Fruit fly (Drosophila melanogaster) whole organism, wandering third instar larva: ENCODE data around the gene CG7368.

Source experiments
- Abd-B ChIP-seq: fragments of >200 bp; optimal IDR thresholded peaks from 2 replicates; lab custom pipeline; 2017; ENCODE audit warnings: missing biosample characterization, missing genetic modification characterization
- CG32264 ChIP-seq: fragments of 200-800 bp; sonication (Bioruptor generic); optimal IDR thresholded peaks from 2 replicates; lab custom pipeline; 2016; ENCODE audit warnings: missing biosample characterization, missing genetic modification characterization
- CrebA ChIP-seq: fragments of 200-800 bp; sonication (Bioruptor generic); optimal IDR thresholded peaks from 2 replicates; lab custom pipeline; 2016; ENCODE audit warnings: missing biosample characterization, mild to moderate bottlenecking, missing genetic modification characterization, borderline replicate concordance
- Dfd ChIP-seq: fragments of >200 bp; optimal IDR thresholded peaks from 2 replicates; lab custom pipeline; 2017; ENCODE audit warnings: missing biosample characterization, missing genetic modification characterization
- Dif ChIP-seq: fragments of 200-275, 200-300 bp; sonication (Bioruptor generic); optimal IDR thresholded peaks from 2 replicates; lab custom pipeline; 2018; ENCODE audit warnings: missing biosample characterization, missing genetic modification characterization; ENCODE audit not compliant: partially characterized antibody
- GATAd ChIP-seq: sonication (Bioruptor generic); optimal IDR thresholded peaks from 2 replicates; lab custom pipeline; 2016; ENCODE audit warnings: missing biosample characterization, missing genetic modification characterization
- HLH106 ChIP-seq: fragments of 200-800 bp; optimal IDR thresholded peaks from 3 replicates; lab custom pipeline; 2019; ENCODE audit warnings: missing biosample characterization, mild to moderate bottlenecking, missing genetic modification characterization, moderate library complexity
- Hnf4 ChIP-seq: fragments of 200-800 bp; sonication (Bioruptor generic); optimal IDR thresholded peaks from 2 replicates; lab custom pipeline; 2016; ENCODE audit warnings: missing biosample characterization, mild to moderate bottlenecking, missing genetic modification characterization
- Hr78 ChIP-seq: fragments of >200 bp; optimal IDR thresholded peaks from 2 replicates; lab custom pipeline; 2017; ENCODE audit warnings: missing biosample characterization, missing genetic modification characterization
- Jra ChIP-seq: sonication (Bioruptor generic); optimal IDR thresholded peaks from 2 replicates; lab custom pipeline; 2016; ENCODE audit warnings: missing biosample characterization, missing genetic modification characterization
- Myc ChIP-seq: fragments of >200 bp; optimal IDR thresholded peaks from 2 replicates; lab custom pipeline; 2017
- N ChIP-seq: fragments of >200 bp; optimal IDR thresholded peaks from 2 replicates; lab custom pipeline; 2018; ENCODE audit warnings: missing biosample characterization, missing external identifiers, missing genetic modification characterization
- OdsH ChIP-seq: fragments of 200-800 bp; sonication (Bioruptor generic); optimal IDR thresholded peaks from 2 replicates; lab custom pipeline; 2016; ENCODE audit warnings: missing biosample characterization, mild to moderate bottlenecking, missing genetic modification characterization
- Rel ChIP-seq, 2 experiments: fragments of 200-800 bp; sonication (Bioruptor generic) in 1 of 2; optimal IDR thresholded peaks; 2 replicates in 1 of 2; 3 replicates in 1 of 2; lab custom pipeline; 2016 to 2019; ENCODE audit warnings: mild to moderate bottlenecking in 2 of 2, missing biosample characterization in 2 of 2, missing genetic modification characterization in 2 of 2, moderate library complexity in 1 of 2
- Sp1 ChIP-seq: fragments of 200-800 bp; sonication (Bioruptor generic); optimal IDR thresholded peaks from 3 replicates; lab custom pipeline; 2019; ENCODE audit warnings: missing biosample characterization, mild to moderate bottlenecking, missing genetic modification characterization, moderate library complexity
- Vsx2 ChIP-seq: fragments of 200-300, 225-300 bp; sonication (Bioruptor generic); optimal IDR thresholded peaks from 2 replicates; lab custom pipeline; 2018; ENCODE audit warnings: missing biosample characterization, missing genetic modification characterization; ENCODE audit not compliant: partially characterized antibody
- br ChIP-seq: fragments of 200-800 bp; sonication (Bioruptor generic); optimal IDR thresholded peaks from 2 replicates; lab custom pipeline; 2016; ENCODE audit warnings: missing biosample characterization, missing genetic modification characterization
- brk ChIP-seq: fragments of 200-800 bp; sonication (Bioruptor generic); optimal IDR thresholded peaks from 2 replicates; lab custom pipeline; 2016; ENCODE audit warnings: missing biosample characterization, mild to moderate bottlenecking, missing genetic modification characterization
- dl ChIP-seq, 2 experiments: fragments of 175-275, 200-275 bp in 1 of 2; fragments of 200-275 bp in 1 of 2; sonication (Bioruptor generic); optimal IDR thresholded peaks; lab custom pipeline; 2018; ENCODE audit warnings: mild to moderate bottlenecking in 2 of 2, missing biosample characterization in 2 of 2, missing genetic modification characterization in 2 of 2, moderate library complexity in 2 of 2; ENCODE audit not compliant: partially characterized antibody in 2 of 2, insufficient read depth in 1 of 2
- dmrt93B ChIP-seq: fragments of 200-800 bp; sonication (Bioruptor generic); optimal IDR thresholded peaks from 2 replicates; lab custom pipeline; 2018; ENCODE audit warnings: missing biosample characterization, mild to moderate bottlenecking, missing genetic modification characterization
- dsf ChIP-seq: sonication (Bioruptor generic); optimal IDR thresholded peaks from 2 replicates; lab custom pipeline; 2016; ENCODE audit warnings: missing biosample characterization, missing genetic modification characterization, borderline replicate concordance
- ey ChIP-seq: fragments of 200-800 bp; sonication (Bioruptor generic); optimal IDR thresholded peaks from 2 replicates; lab custom pipeline; 2016; ENCODE audit warnings: missing biosample characterization, missing genetic modification characterization
- foxo ChIP-seq, 2 experiments: fragments of 200-800 bp; sonication (Bioruptor generic); optimal IDR thresholded peaks; 2 replicates in 1 of 2; 3 replicates in 1 of 2; lab custom pipeline; 2016 to 2017; ENCODE audit warnings: missing biosample characterization in 2 of 2, missing genetic modification characterization in 2 of 2
- fru ChIP-seq: fragments of 200-800 bp; sonication (Bioruptor generic); optimal IDR thresholded peaks from 3 replicates; lab custom pipeline; 2016; ENCODE audit warnings: missing biosample characterization, mild to moderate bottlenecking, missing genetic modification characterization
- h ChIP-seq: fragments of 200-800 bp; sonication (Bioruptor generic); optimal IDR thresholded peaks from 3 replicates; lab custom pipeline; 2016; ENCODE audit warnings: missing biosample characterization, mild to moderate bottlenecking, missing genetic modification characterization
- jim ChIP-seq: fragments of 175-275, 200-325 bp; sonication (Bioruptor generic); optimal IDR thresholded peaks from 2 replicates; lab custom pipeline; 2016; ENCODE audit warnings: missing biosample characterization, mild to moderate bottlenecking, missing genetic modification characterization
- lola ChIP-seq: fragments of >200 bp; optimal IDR thresholded peaks from 2 replicates; lab custom pipeline; 2017; ENCODE audit warnings: missing biosample characterization, missing genetic modification characterization
- pan ChIP-seq: fragments of >200 bp; optimal IDR thresholded peaks from 2 replicates; lab custom pipeline; 2017
- psq ChIP-seq: fragments of 200-800 bp; sonication (Bioruptor generic); optimal IDR thresholded peaks from 3 replicates; lab custom pipeline; 2017; ENCODE audit warnings: missing biosample characterization, mild to moderate bottlenecking, missing genetic modification characterization, moderate library complexity
- rgr ChIP-seq: fragments of 200-800 bp; sonication (Bioruptor generic); optimal IDR thresholded peaks from 3 replicates; lab custom pipeline; 2016; ENCODE audit warnings: missing biosample characterization, mild to moderate bottlenecking, missing genetic modification characterization
- sage ChIP-seq: fragments of 200-800 bp; sonication (Bioruptor generic); optimal IDR thresholded peaks from 2 replicates; lab custom pipeline; 2016; ENCODE audit warnings: missing biosample characterization, mild to moderate bottlenecking, missing genetic modification characterization
- sv ChIP-seq: fragments of 200-800 bp; sonication (Bioruptor generic); optimal IDR thresholded peaks from 3 replicates; lab custom pipeline; 2016; ENCODE audit warnings: missing biosample characterization, missing genetic modification characterization
- tai ChIP-seq: sonication (Bioruptor generic); optimal IDR thresholded peaks from 2 replicates; lab custom pipeline; 2016; ENCODE audit warnings: missing biosample characterization, missing genetic modification characterization
- usp ChIP-seq: fragments of >200 bp; optimal IDR thresholded peaks from 2 replicates; lab custom pipeline; 2017; ENCODE audit warnings: missing biosample characterization, missing genetic modification characterization
- woc ChIP-seq: sonication (Bioruptor generic); optimal IDR thresholded peaks from 2 replicates; lab custom pipeline; 2016; ENCODE audit warnings: missing biosample characterization, mild to moderate bottlenecking, missing genetic modification characterization

The CG7368 gene

DNA sequence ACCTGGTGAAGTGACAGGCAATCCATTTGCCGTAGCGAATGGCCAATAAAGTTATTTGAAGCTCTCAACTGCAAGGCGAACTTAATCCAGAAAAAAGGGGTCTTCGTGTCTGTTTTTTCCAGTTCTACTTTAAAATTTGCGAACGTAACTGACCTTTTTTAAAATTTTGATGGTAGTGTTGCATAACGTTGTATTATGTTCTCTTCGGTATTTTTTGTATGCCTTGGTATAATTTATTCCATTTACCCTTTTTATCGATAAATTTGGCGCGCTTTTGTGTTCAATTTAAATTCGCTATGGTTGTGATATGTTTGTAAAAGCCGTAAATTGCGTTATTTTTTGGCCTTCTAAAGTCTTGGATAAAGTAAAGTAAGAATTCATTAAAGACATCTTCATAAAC, 33.7 kb downstream of the CG7368 start:
- no peak for TF ChIP-seq Sp1
- no peak for TF ChIP-seq br
- TF ChIP-seq CG32264 (GFP tag; lab: Kevin White, UChicago) = no peak
- TF ChIP-seq dsf (GFP tag; lab: Kevin White, UChicago) = peak; percentile 1
- peak; percentile 37 for TF ChIP-seq Hnf4 (GFP tag; lab: Kevin White, UChicago)
- TF ChIP-seq HLH106 (tag; lab: Kevin White, UChicago) = no peak
- no peak for TF ChIP-seq Abd-B (GFP tag; lab: Kevin White, UChicago)
- TF ChIP-seq brk (GFP tag; lab: Kevin White, UChicago) = peak; percentile 1
- no peak for TF ChIP-seq h (GFP tag; lab: Kevin White, UChicago)
- TF ChIP-seq Vsx2 = no peak
- no peak for TF ChIP-seq sv (GFP tag; lab: Kevin White, UChicago)
- TF ChIP-seq foxo (GFP tag; optimal IDR thresholded peaks at IDR 0.05; lab: Kevin White, UChicago) = peak in 1 of 2 experiments; percentile 4
- TF ChIP-seq lola (GFP tag; lab: Kevin White, UChicago) = no peak
- TF ChIP-seq dmrt93B (GFP tag; lab: Kevin White, UChicago) = no peak
- TF ChIP-seq Jra = peak; percentile 6
- no peak for TF ChIP-seq usp (GFP tag; lab: Kevin White, UChicago)
- TF ChIP-seq tai = peak; percentile 40

DNA sequence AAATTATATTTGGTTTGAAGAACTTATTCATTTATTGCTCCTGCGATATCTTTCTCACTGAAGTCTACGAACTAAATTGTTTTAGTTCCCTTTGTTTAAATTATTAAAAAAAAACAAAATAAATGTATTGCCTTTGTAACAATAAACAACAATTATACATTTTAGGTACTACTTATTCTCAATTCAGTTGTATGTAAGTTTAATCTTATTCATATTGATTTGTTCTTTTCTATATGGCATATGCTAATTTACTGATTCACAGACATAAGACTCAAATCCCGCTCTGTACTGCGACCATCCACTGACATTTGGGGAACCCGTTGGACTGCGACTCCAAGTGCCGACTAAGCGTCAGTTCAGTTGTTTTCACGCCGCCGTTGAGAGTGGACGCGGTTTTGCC, 34.1 kb downstream of the CG7368 start, which contains the start of gene CG32091:
Gene CG32091 (plus strand): TSS at position 301 of the 400 bp plus-strand sequence.
- TF ChIP-seq usp (GFP tag; lab: Kevin White, UChicago) (no peak), Rel (GFP tag; optimal IDR thresholded peaks at IDR 0.05; lab: Kevin White, UChicago) (no peak), Rel (tag; optimal IDR thresholded peaks at IDR 0.05; lab: Kevin White, UChicago) (peak; percentile 41), fru (GFP tag; lab: Kevin White, UChicago) (no peak), Dfd (GFP tag; lab: Kevin White, UChicago) (no peak)

DNA sequence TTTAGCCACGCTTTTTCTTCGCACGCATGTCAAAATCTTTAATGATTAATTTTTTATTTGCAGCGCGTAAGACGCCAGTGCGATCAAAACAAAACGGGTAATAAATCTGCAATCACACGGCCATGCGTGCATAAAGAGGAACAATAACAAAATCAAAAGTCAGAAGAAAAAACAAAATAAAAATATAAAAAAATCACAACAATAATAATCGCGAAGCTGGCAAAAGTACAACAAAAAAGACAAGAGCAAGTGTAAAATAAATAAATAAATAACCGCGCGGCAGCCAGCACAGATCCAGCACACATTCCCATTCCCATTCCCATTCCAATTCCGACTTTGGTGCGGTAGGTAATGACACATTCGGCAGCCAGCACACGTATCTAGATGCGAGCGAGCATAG, 37.5 kb downstream of the CG7368 start:
- TF ChIP-seq Hnf4 (GFP tag; lab: Kevin White, UChicago) (no peak), CrebA (GFP tag; lab: Kevin White, UChicago) (no peak), Myc (no peak), HLH106 (tag; lab: Kevin White, UChicago) (no peak)

DNA sequence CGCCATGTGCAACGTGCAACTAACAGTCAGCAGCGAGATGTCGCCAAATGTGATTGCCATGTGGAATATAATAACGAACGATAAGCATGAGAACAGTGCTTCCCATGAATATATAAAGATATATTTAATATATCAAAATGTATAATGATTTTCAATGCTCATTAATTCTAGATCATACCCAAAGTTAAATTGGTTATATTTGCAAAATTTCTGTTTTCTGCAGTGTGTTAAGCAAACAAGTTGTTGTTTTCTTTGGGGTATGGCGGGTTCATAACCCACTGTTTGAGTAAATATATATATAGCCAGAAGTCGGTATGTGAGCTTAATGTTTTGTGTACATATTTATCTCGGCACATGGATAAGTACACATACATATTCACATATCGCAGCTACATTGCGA, 39.8 kb downstream of the CG7368 start:
- TF ChIP-seq pan (lab: Kevin White, UChicago) (no peak), usp (GFP tag; lab: Kevin White, UChicago) (no peak), N (GFP tag; lab: Kevin White, UChicago) (no peak), tai (no peak), rgr (no peak)

DNA sequence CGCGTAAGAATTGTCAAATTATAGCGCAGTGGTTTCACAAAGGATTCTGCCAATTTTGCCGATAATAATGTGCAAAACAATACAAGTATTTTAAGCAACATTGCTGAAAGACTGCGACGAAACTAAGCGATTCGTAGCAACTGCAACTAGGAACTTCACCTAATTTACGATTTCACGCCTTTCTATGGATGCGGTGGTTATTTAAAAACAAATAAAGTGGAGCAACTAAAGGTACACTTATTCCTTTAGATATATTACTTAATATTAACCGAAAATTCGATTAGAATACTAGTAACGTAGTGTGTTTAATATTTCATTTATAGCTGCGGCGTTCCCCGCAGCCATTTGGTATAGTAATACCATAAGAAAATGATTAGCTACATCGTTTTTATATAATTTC, 48.9 kb downstream of the CG7368 start, which contains the start of gene CG6071:
Gene CG6071 (minus strand): TSS at position 101 of the 400 bp plus-strand sequence.
- no peak for TF ChIP-seq GATAd (GFP tag; lab: Kevin White, UChicago)
- TF ChIP-seq Dfd (GFP tag; lab: Kevin White, UChicago) = no peak
- no peak for TF ChIP-seq Hr78 (GFP tag; lab: Kevin White, UChicago)
- no peak for TF ChIP-seq brk (GFP tag; lab: Kevin White, UChicago)
- no peak for TF ChIP-seq woc (GFP tag; lab: Kevin White, UChicago)
- TF ChIP-seq CG32264 (GFP tag; lab: Kevin White, UChicago) = no peak
- TF ChIP-seq fru (GFP tag; lab: Kevin White, UChicago) = no peak
- TF ChIP-seq tai = no peak
- TF ChIP-seq rgr = no peak
- no peak for TF ChIP-seq lola (GFP tag; lab: Kevin White, UChicago)
- TF ChIP-seq jim (GFP tag; lab: Kevin White, UChicago) = no peak
- TF ChIP-seq Jra = no peak
- TF ChIP-seq, all 38 proteins: peak for 0

DNA sequence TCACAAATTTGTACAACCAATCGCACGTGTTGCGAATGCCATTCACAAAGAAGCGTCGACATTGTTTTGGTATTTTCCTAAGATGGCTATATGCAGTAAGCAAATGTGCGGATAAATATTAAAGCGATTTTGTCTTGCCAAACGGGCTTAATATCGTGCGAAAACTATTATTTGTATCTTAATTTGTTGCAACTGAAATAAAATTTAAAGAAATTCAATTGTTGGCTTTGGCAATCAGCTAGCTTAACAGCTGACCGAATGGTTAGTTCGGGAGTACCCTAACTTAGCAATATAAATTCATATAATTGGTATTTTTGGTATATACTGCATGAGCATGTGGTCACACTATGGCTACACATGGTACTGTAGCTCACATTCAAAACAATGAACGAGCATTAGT, 51.4 kb downstream of the CG7368 start, which contains the start of the genes RIOK1 and Polr3H:
Gene RIOK1 (minus strand): TSS at position 65 of the 400 bp plus-strand sequence.
Gene Polr3H (plus strand): TSS at position 347 of the 400 bp plus-strand sequence.
- no peak for TF ChIP-seq Rel (GFP tag; optimal IDR thresholded peaks at IDR 0.05; lab: Kevin White, UChicago)
- peak; percentile 89 for TF ChIP-seq Rel (tag; optimal IDR thresholded peaks at IDR 0.05; lab: Kevin White, UChicago)
- no peak for TF ChIP-seq Abd-B (GFP tag; lab: Kevin White, UChicago)
- TF ChIP-seq N (GFP tag; lab: Kevin White, UChicago) = no peak
- no peak for TF ChIP-seq Hnf4 (GFP tag; lab: Kevin White, UChicago)
- TF ChIP-seq lola (GFP tag; lab: Kevin White, UChicago) = no peak
- TF ChIP-seq tai = no peak
- no peak for TF ChIP-seq sage (GFP tag; lab: Kevin White, UChicago)
- TF ChIP-seq Jra = peak; percentile 58
- peak; percentile 78 for TF ChIP-seq Myc
- TF ChIP-seq Vsx2 = no peak
- no peak for TF ChIP-seq usp (GFP tag; lab: Kevin White, UChicago)
- TF ChIP-seq foxo (GFP tag; optimal IDR thresholded peaks at IDR 0.05; lab: Kevin White, UChicago) = no peak
- peak; percentile 65 for TF ChIP-seq OdsH (GFP tag; lab: Kevin White, UChicago)
- peak; percentile 78 for TF ChIP-seq ey
- TF ChIP-seq rgr = peak; percentile 76
- TF ChIP-seq psq = peak; percentile 54
- TF ChIP-seq Dfd (GFP tag; lab: Kevin White, UChicago) = no peak
- no peak for TF ChIP-seq CG32264 (GFP tag; lab: Kevin White, UChicago)
- TF ChIP-seq dl (GFP tag; optimal IDR thresholded peaks at IDR 0.05; lab: Kevin White, UChicago; ENCODE audit: insufficient read depth in 1 of 2, partially characterized antibody in 2 of 2) = no peak
- peak; percentile 68 for TF ChIP-seq sv (GFP tag; lab: Kevin White, UChicago)
- no peak for TF ChIP-seq Dif (GFP tag; lab: Kevin White, UChicago)
- no peak for TF ChIP-seq woc (GFP tag; lab: Kevin White, UChicago)
- TF ChIP-seq dsf (GFP tag; lab: Kevin White, UChicago) = peak; percentile 48
- no peak for TF ChIP-seq Sp1
- peak; percentile 58 for TF ChIP-seq br
- TF ChIP-seq jim (GFP tag; lab: Kevin White, UChicago) = no peak
- TF ChIP-seq, all 38 proteins: peak for 10
